Worm (Caenorhabditis elegans): Measurements from ENCODE around the gene T06E4.5.
A peak's percentile ranks its signal among the peaks of the same experiment; 100 is the strongest.

T06E4.5 gene

DNA sequence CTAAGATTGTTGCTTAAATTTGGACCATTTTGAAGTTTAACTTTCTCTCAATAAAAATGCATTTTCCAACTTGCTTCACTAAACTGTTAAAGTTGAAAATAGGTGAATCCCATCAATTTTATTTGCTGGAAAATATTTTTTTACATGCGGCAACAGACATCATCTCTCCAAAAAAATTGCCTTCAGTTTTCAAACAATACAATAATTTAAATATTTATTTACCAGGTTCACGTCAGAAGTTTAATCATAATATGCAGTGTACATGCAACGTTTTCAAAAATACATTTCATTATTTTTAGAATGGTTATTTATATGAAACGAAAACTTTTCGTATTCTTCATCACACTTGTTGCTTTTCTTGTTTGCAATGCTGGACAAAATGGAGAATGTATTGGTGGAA lies at the start of gene T06E4.5:
TSS of gene T06E4.5 (plus strand) at position 301 of the 400 bp plus-strand sequence.
- TF ChIP-seq ceh-63 (GFP tag; optimal IDR thresholded peaks at IDR 0.05) (no peak), unc-62 (GFP tag; optimal IDR thresholded peaks at IDR 0.05) (no peak), ztf-11 (tag; optimal IDR thresholded peaks at IDR 0.05) (no peak), egl-27 (tag; optimal IDR thresholded peaks at IDR 0.05) (no peak), ceh-90 (tag; optimal IDR thresholded peaks at IDR 0.05) (no peak)

ce11 chrV:9582594-9583322 lies 48.3 kb upstream of the T06E4.5 start, which contains the start of gene rtfo-1:
TSS of gene rtfo-1 (minus strand) at chrV:9582644.
- peak; percentile 45 for TF ChIP-seq nhr-20 (tag; optimal IDR thresholded peaks at IDR 0.05)
- TF ChIP-seq C16A3.4 (tag; optimal IDR thresholded peaks at IDR 0.05) = peak; percentile 25
- TF ChIP-seq mdl-1 (tag; optimal IDR thresholded peaks at IDR 0.05) = peak in 1 of 2 experiments; percentile 48
- TF ChIP-seq xbp-1 (tag; optimal IDR thresholded peaks at IDR 0.05) = peak; percentile 54
- peak; percentile 58 for TF ChIP-seq skn-1 (tag; optimal IDR thresholded peaks at IDR 0.05)
- TF ChIP-seq efl-1 (optimal IDR thresholded peaks at IDR 0.05) = peak; percentile 37 to 51
- TF ChIP-seq efl-1 (GFP tag; optimal IDR thresholded peaks at IDR 0.05 in 1 of 2) = peak; percentile 17 to 96
- no peak for TF ChIP-seq sup-37 (GFP tag; optimal IDR thresholded peaks at IDR 0.05)
- TF ChIP-seq ztf-4 (tag; optimal IDR thresholded peaks at IDR 0.05) = peak; percentile 47
- TF ChIP-seq nhr-71 (tag; optimal IDR thresholded peaks at IDR 0.05) = peak; percentile 58
- no peak for TF ChIP-seq ces-1 (GFP tag; optimal IDR thresholded peaks at IDR 0.05)
- TF ChIP-seq alr-1 (tag; optimal IDR thresholded peaks at IDR 0.05; ENCODE audit: borderline replicate concordance) = no peak
- TF ChIP-seq nhr-85 (tag) = peak; percentile 75
- TF ChIP-seq irx-1 (tag; optimal IDR thresholded peaks at IDR 0.05) = peak; percentile 30
- TF ChIP-seq lir-3 (tag; optimal IDR thresholded peaks at IDR 0.05; ENCODE audit: poor library complexity) = peak; percentile 31
- no peak for TF ChIP-seq ets-5 (GFP tag; IDR thresholded peaks at IDR 0.05)
- TF ChIP-seq ceh-82 (tag; optimal IDR thresholded peaks at IDR 0.05) = peak; percentile 7 to 36 (median 35)
- TF ChIP-seq egl-27 (tag; optimal IDR thresholded peaks at IDR 0.05) = no peak
- TF ChIP-seq lin-14 (GFP tag; optimal IDR thresholded peaks at IDR 0.05) = peak; percentile 41
- TF ChIP-seq nhr-90 (tag; optimal IDR thresholded peaks at IDR 0.05; ENCODE audit: poor library complexity) = peak; percentile 69
- TF ChIP-seq snu-23 (GFP tag; optimal IDR thresholded peaks at IDR 0.05) = peak; percentile 60
- TF ChIP-seq lsy-2 (tag; optimal IDR thresholded peaks at IDR 0.05) = peak; percentile 36 to 41
- TF ChIP-seq lin-35 (GFP tag; optimal IDR thresholded peaks at IDR 0.05) = peak; percentile 29 to 60
- TF ChIP-seq Y116A8C.19 (tag; optimal IDR thresholded peaks at IDR 0.05; ENCODE audit: borderline replicate concordance) = no peak
- TF ChIP-seq mep-1 (tag; optimal IDR thresholded peaks at IDR 0.05) = peak; percentile 46
- TF ChIP-seq swsn-7 (tag; optimal IDR thresholded peaks at IDR 0.05) = peak; percentile 56
- peak; percentile 23 for TF ChIP-seq unc-86 (tag; optimal IDR thresholded peaks at IDR 0.05)
- peak in 1 of 2 experiments; percentile 7 for TF ChIP-seq ztf-11 (tag; optimal IDR thresholded peaks at IDR 0.05)
- TF ChIP-seq rnt-1 (tag; optimal IDR thresholded peaks at IDR 0.05) = peak; percentile 62
- peak; percentile 29 for TF ChIP-seq nhr-19 (GFP tag; conservative IDR thresholded peaks at IDR 0.05)
- peak; percentile 30 to 50 (median 47) for TF ChIP-seq dpl-1 (GFP tag; optimal IDR thresholded peaks at IDR 0.05)
- peak; percentile 22 for TF ChIP-seq elt-2 (tag; optimal IDR thresholded peaks at IDR 0.05)
- peak; percentile 35 for TF ChIP-seq dsc-1 (tag; optimal IDR thresholded peaks at IDR 0.05)
- peak; percentile 58 for TF ChIP-seq nhr-47 (tag; optimal IDR thresholded peaks at IDR 0.05)
- TF ChIP-seq snpc-4 (tag; optimal IDR thresholded peaks at IDR 0.05) = peak; percentile 38
- TF ChIP-seq unc-30 (tag; optimal IDR thresholded peaks at IDR 0.05) = no peak
- no peak for TF ChIP-seq mef-2 (tag; optimal IDR thresholded peaks at IDR 0.05)
- peak; percentile 39 for TF ChIP-seq tbx-2 (tag; optimal IDR thresholded peaks at IDR 0.05)
- peak; percentile 16 for TF ChIP-seq zip-4 (GFP tag; optimal IDR thresholded peaks at IDR 0.05)
- TF ChIP-seq efl-3 (GFP tag; optimal IDR thresholded peaks at IDR 0.05) = no peak
- TF ChIP-seq blmp-1 (tag; optimal IDR thresholded peaks at IDR 0.05) = peak; percentile 28
- no peak for TF ChIP-seq nhr-84 (tag; optimal IDR thresholded peaks at IDR 0.05)
- peak; percentile 38 for TF ChIP-seq lin-13 (GFP tag; optimal IDR thresholded peaks at IDR 0.05)
- no peak for TF ChIP-seq fkh-8 (tag; optimal IDR thresholded peaks at IDR 0.05)
- TF ChIP-seq hpl-2 (GFP tag; optimal IDR thresholded peaks at IDR 0.05) = peak; percentile 38
- peak; percentile 44 for TF ChIP-seq unc-130 (tag; optimal IDR thresholded peaks at IDR 0.05)
